Worm (Caenorhabditis elegans) whole organism, young adult: Measurements from ENCODE around the gene B0228.9.

ENCODE experiments used
- D2030.7 ChIP-seq: fragments of 200-800 bp; sonication (Bioruptor generic); IDR thresholded peaks from 2 replicates; pipeline ENCODE4 v1.3.6; 2022; ENCODE audit warnings: missing genetic modification reagents, missing genetic modification characterization, missing compliant biosample characterization
- dpl-1 ChIP-seq: fragments of 150-350 bp; optimal IDR thresholded peaks from 2 replicates; lab custom pipeline; 2014; ENCODE audit warnings: missing biosample characterization, missing genetic modification reagents, missing genetic modification characterization
- repo-1 ChIP-seq: sonication (generic microtip); optimal IDR thresholded peaks from 2 replicates; lab custom pipeline; 2017; ENCODE audit warnings: mild to moderate bottlenecking, missing genetic modification characterization, missing compliant biosample characterization
- sea-2 ChIP-seq: fragments of 200-800 bp; sonication (Bioruptor generic); IDR thresholded peaks from 2 replicates; pipeline ENCODE4 v1.3.6; 2022; ENCODE audit warnings: missing genetic modification characterization, missing compliant biosample characterization
- unc-130 ChIP-seq: sonication (generic microtip); optimal IDR thresholded peaks from 2 replicates; lab custom pipeline; 2016; ENCODE audit warnings: missing genetic modification reagents, missing genetic modification characterization, missing compliant biosample characterization

- no peak for TF ChIP-seq unc-130
- TF ChIP-seq sea-2 (GFP tag; lab: Robert Waterston, UW): no peak
- TF ChIP-seq dpl-1 (GFP tag; lab: Kevin White, UChicago): peak; percentile 72
- TF ChIP-seq D2030.7: 0 out of 2 replicates have a peak, but pooled peaks have one; percentile 21
- TF ChIP-seq repo-1 (tag; lab: Kevin White, UChicago): no peak
Measured at ce11 chrII:7781102-7781616, 17.7 kb upstream of the B0228.9 start, which contains the start of the genes snpc-1.1 and spdl-1.
